Fruit fly (Drosophila melanogaster): ENCODE results near the gene CG14722.
A peak's percentile ranks its signal among the peaks of the same experiment; 100 is the strongest.

CG14722 gene

dm6 chr3R:11703730-11704129 lies 38.0 kb upstream of the CG14722 start, which contains the start of gene I-t:
Gene I-t, plus strand, starts transcription at chr3R:11704030.
- TF ChIP-seq cnc (optimal IDR thresholded peaks at IDR 0.05) (no peak), tj (GFP tag; optimal IDR thresholded peaks at IDR 0.05) (no peak), CG5204 (GFP tag; optimal IDR thresholded peaks at IDR 0.05) (no peak), toe (GFP tag; optimal IDR thresholded peaks at IDR 0.05) (no peak), cic (GFP tag; optimal IDR thresholded peaks at IDR 0.05) (no peak), CG7045 (GFP tag; optimal IDR thresholded peaks at IDR 0.05) (no peak), Hr96 (GFP tag; optimal IDR thresholded peaks at IDR 0.05) (no peak), Clk (GFP tag; optimal IDR thresholded peaks at IDR 0.05) (no peak), Mnt (GFP tag; optimal IDR thresholded peaks at IDR 0.05) (no peak), CG7101 (tag; optimal IDR thresholded peaks at IDR 0.05) (no peak), bab1 (GFP tag; optimal IDR thresholded peaks at IDR 0.05) (no peak), CG1620 (GFP tag; optimal IDR thresholded peaks at IDR 0.05) (no peak), CG14711 (tag; optimal IDR thresholded peaks at IDR 0.05) (no peak), CG11617 (GFP tag; optimal IDR thresholded peaks at IDR 0.05) (no peak), kay (GFP tag; ENCODE audit: borderline replicate concordance) (no peak)

dm6 chr3R:11711376-11711775 lies 30.3 kb upstream of the CG14722 start, which contains the start of gene CG14720:
Gene CG14720, plus strand, starts transcription at chr3R:11711676.
- no peak for TF ChIP-seq bab1 (GFP tag; optimal IDR thresholded peaks at IDR 0.05)
- no peak for TF ChIP-seq CG11617 (GFP tag; optimal IDR thresholded peaks at IDR 0.05)
- TF ChIP-seq CG1620 (GFP tag; optimal IDR thresholded peaks at IDR 0.05) = no peak
- TF ChIP-seq CG33017 (tag; optimal IDR thresholded peaks at IDR 0.05) = no peak
- TF ChIP-seq kay (GFP tag; ENCODE audit: borderline replicate concordance) = no peak
- no peak for TF ChIP-seq Crg-1 (GFP tag; optimal IDR thresholded peaks at IDR 0.05)
- no peak for TF ChIP-seq CG12768 (GFP tag; optimal IDR thresholded peaks at IDR 0.05)
- TF ChIP-seq cic (GFP tag; optimal IDR thresholded peaks at IDR 0.05) = no peak
- no peak for TF ChIP-seq CG14711 (tag; optimal IDR thresholded peaks at IDR 0.05)
- TF ChIP-seq pad (GFP tag; optimal IDR thresholded peaks at IDR 0.05) = no peak
- TF ChIP-seq Clk (GFP tag; optimal IDR thresholded peaks at IDR 0.05) = no peak
- TF ChIP-seq CG7045 (GFP tag; optimal IDR thresholded peaks at IDR 0.05) = no peak
- no peak for TF ChIP-seq CG7101 (tag; optimal IDR thresholded peaks at IDR 0.05)
- no peak for TF ChIP-seq ovo (GFP tag; optimal IDR thresholded peaks at IDR 0.05)
- TF ChIP-seq Hr96 (GFP tag; optimal IDR thresholded peaks at IDR 0.05) = no peak
- TF ChIP-seq toe (GFP tag; optimal IDR thresholded peaks at IDR 0.05) = no peak
- no peak for TF ChIP-seq CG5204 (GFP tag; optimal IDR thresholded peaks at IDR 0.05)
- no peak for TF ChIP-seq Mnt (GFP tag; optimal IDR thresholded peaks at IDR 0.05)

- TF ChIP-seq CG14711 (tag; optimal IDR thresholded peaks at IDR 0.05) (no peak), Clk (GFP tag; optimal IDR thresholded peaks at IDR 0.05) (no peak), cnc (optimal IDR thresholded peaks at IDR 0.05) (no peak), CG7045 (GFP tag; optimal IDR thresholded peaks at IDR 0.05) (no peak), CG11617 (GFP tag; optimal IDR thresholded peaks at IDR 0.05) (no peak), tj (GFP tag; optimal IDR thresholded peaks at IDR 0.05) (no peak), toe (GFP tag; optimal IDR thresholded peaks at IDR 0.05) (no peak), cic (GFP tag; optimal IDR thresholded peaks at IDR 0.05) (no peak), CG7101 (tag; optimal IDR thresholded peaks at IDR 0.05) (no peak), CG12768 (GFP tag; optimal IDR thresholded peaks at IDR 0.05) (no peak), CG1620 (GFP tag; optimal IDR thresholded peaks at IDR 0.05) (no peak), ovo (GFP tag; optimal IDR thresholded peaks at IDR 0.05) (no peak), Crg-1 (GFP tag; optimal IDR thresholded peaks at IDR 0.05) (no peak), CG5204 (GFP tag; optimal IDR thresholded peaks at IDR 0.05) (no peak), pad (GFP tag; optimal IDR thresholded peaks at IDR 0.05) (no peak), kay (GFP tag; ENCODE audit: borderline replicate concordance) (no peak), CG33017 (tag; optimal IDR thresholded peaks at IDR 0.05) (no peak), Hr96 (GFP tag; optimal IDR thresholded peaks at IDR 0.05) (no peak), bab1 (GFP tag; optimal IDR thresholded peaks at IDR 0.05) (no peak)
Measured at dm6 chr3R:11721593-11721992, 20.1 kb upstream of the CG14722 start, which contains the start of gene CG12594. Gene CG12594, plus strand, starts transcription at chr3R:11721734.

- TF ChIP-seq CG1620 (GFP tag; optimal IDR thresholded peaks at IDR 0.05) = peak; percentile 5
- peak; percentile 4 for TF ChIP-seq CG7045 (GFP tag; optimal IDR thresholded peaks at IDR 0.05)
- TF ChIP-seq tj (GFP tag; optimal IDR thresholded peaks at IDR 0.05) = no peak
- peak; percentile 14 for TF ChIP-seq CG11617 (GFP tag; optimal IDR thresholded peaks at IDR 0.05)
- peak; percentile 50 for TF ChIP-seq Mnt (GFP tag; optimal IDR thresholded peaks at IDR 0.05)
- peak; percentile 7 for TF ChIP-seq CG14711 (tag; optimal IDR thresholded peaks at IDR 0.05)
- TF ChIP-seq CG33017 (tag; optimal IDR thresholded peaks at IDR 0.05) = no peak
- peak; percentile 61 for TF ChIP-seq bab1 (GFP tag; optimal IDR thresholded peaks at IDR 0.05)
Measured at dm6 chr3R:11735337-11735736, 6.4 kb upstream of the CG14722 start, which contains the start of gene CG14721. Gene CG14721, plus strand, starts transcription at chr3R:11735447.

dm6 chr3R:11749297-11750293 lies 7.9 kb downstream of the CG14722 start, which contains the start of gene CG6923:
Gene CG6923, minus strand, starts transcription at chr3R:11750029.
- TF ChIP-seq tj (GFP tag; optimal IDR thresholded peaks at IDR 0.05) = peak; percentile 45
- TF ChIP-seq CG11617 (GFP tag; optimal IDR thresholded peaks at IDR 0.05) = peak; percentile 15
- TF ChIP-seq cic (GFP tag; optimal IDR thresholded peaks at IDR 0.05) = no peak
- TF ChIP-seq ovo (GFP tag; optimal IDR thresholded peaks at IDR 0.05) = peak; percentile 67
- peak; percentile 29 for TF ChIP-seq kay (GFP tag; ENCODE audit: borderline replicate concordance)
- no peak for TF ChIP-seq Hr96 (GFP tag; optimal IDR thresholded peaks at IDR 0.05)
- peak; percentile 24 for TF ChIP-seq CG12768 (GFP tag; optimal IDR thresholded peaks at IDR 0.05)
- TF ChIP-seq Mnt (GFP tag; optimal IDR thresholded peaks at IDR 0.05) = peak; percentile 38
- peak; percentile 3 for TF ChIP-seq CG7045 (GFP tag; optimal IDR thresholded peaks at IDR 0.05)
- TF ChIP-seq CG33017 (tag; optimal IDR thresholded peaks at IDR 0.05) = no peak

dm6 chr3R:11750294-11750432 lies 8.5 kb downstream of the CG14722 start, which contains the start of gene CG43062:
Gene CG43062, plus strand, starts transcription at chr3R:11750333.
- TF ChIP-seq toe (GFP tag; optimal IDR thresholded peaks at IDR 0.05) (no peak), CG7101 (tag; optimal IDR thresholded peaks at IDR 0.05) (no peak), tj (GFP tag; optimal IDR thresholded peaks at IDR 0.05) (no peak), CG12768 (GFP tag; optimal IDR thresholded peaks at IDR 0.05) (no peak), CG5204 (GFP tag; optimal IDR thresholded peaks at IDR 0.05) (no peak), cnc (optimal IDR thresholded peaks at IDR 0.05) (no peak), ovo (GFP tag; optimal IDR thresholded peaks at IDR 0.05) (no peak), pad (GFP tag; optimal IDR thresholded peaks at IDR 0.05) (no peak), CG11617 (GFP tag; optimal IDR thresholded peaks at IDR 0.05) (no peak), CG7045 (GFP tag; optimal IDR thresholded peaks at IDR 0.05) (no peak), Crg-1 (GFP tag; optimal IDR thresholded peaks at IDR 0.05) (no peak), bab1 (GFP tag; optimal IDR thresholded peaks at IDR 0.05) (no peak), Mnt (GFP tag; optimal IDR thresholded peaks at IDR 0.05) (no peak), CG33017 (tag; optimal IDR thresholded peaks at IDR 0.05) (no peak), Clk (GFP tag; optimal IDR thresholded peaks at IDR 0.05) (no peak), CG1620 (GFP tag; optimal IDR thresholded peaks at IDR 0.05) (no peak), Hr96 (GFP tag; optimal IDR thresholded peaks at IDR 0.05) (no peak), CG14711 (tag; optimal IDR thresholded peaks at IDR 0.05) (no peak), kay (GFP tag; ENCODE audit: borderline replicate concordance) (no peak)
